Worm (Caenorhabditis elegans) whole organism, L4/young adult: ENCODE data around the gene tbcb-1.

Source experiments
- W03F9.2 ChIP-seq: fragments of 150-350 bp; optimal IDR thresholded peaks from 2 replicates; lab custom pipeline; 2014; ENCODE audit warnings: missing biosample characterization, missing genetic modification characterization
- dao-5 ChIP-seq: sonication (generic microtip); optimal IDR thresholded peaks from 2 replicates; lab custom pipeline; 2016; ENCODE audit warnings: missing genotype, missing genetic modification characterization, moderate library complexity, missing compliant biosample characterization
- him-1 ChIP-seq: sonication (generic microtip); optimal IDR thresholded peaks from 2 replicates; lab custom pipeline; 2016; ENCODE audit warnings: missing genotype, missing genetic modification reagents, missing genetic modification characterization, missing compliant biosample characterization

The tbcb-1 gene

DNA sequence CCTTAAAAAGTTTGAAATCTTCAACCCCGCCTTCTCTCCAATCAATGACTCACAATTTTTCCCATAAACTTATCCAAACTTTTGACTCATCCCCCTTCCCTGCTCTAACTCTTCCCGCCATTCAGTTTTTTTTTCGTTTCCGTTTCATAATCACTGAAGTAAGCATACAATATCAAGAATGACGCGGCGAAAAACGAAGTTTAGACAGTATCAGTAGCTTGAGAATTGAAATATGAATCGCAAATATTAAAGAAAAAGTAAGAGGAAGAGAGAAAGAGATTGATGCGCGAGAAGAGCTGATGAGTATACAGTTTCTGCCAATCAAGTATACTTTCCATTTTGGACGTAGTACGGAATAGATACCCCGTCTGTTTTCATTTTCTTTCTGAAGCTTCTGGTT lies 14.5 kb upstream of the tbcb-1 start:
- TF ChIP-seq W03F9.2 (tag; lab: Kevin White, UChicago) (no peak), him-1 (no peak), dao-5 (tag; lab: Kevin White, UChicago) (no peak)

DNA sequence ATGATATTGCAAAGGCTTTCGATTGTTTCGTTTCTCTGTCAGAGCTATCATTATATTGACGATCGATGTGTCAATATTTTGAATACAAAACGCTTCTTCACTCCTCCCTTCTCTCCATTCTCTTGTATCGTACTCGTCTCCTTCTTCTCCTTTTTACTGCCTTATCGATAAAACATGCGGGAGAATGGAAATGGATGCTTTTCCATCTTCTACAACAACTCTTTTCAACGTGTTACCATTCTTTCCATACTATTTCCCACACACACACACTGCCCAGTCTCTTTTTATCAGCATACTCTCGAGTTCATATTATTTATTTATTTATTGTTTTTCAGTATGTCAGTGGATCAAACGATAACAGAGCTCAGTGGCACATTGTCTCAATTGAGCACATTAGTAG lies 13.3 kb upstream of the tbcb-1 start, which contains the start of gene C50B8.6:
TSS of gene C50B8.6 (plus strand) at position 336 of the 400 bp plus-strand sequence.
- no peak for TF ChIP-seq dao-5 (tag; lab: Kevin White, UChicago)

DNA sequence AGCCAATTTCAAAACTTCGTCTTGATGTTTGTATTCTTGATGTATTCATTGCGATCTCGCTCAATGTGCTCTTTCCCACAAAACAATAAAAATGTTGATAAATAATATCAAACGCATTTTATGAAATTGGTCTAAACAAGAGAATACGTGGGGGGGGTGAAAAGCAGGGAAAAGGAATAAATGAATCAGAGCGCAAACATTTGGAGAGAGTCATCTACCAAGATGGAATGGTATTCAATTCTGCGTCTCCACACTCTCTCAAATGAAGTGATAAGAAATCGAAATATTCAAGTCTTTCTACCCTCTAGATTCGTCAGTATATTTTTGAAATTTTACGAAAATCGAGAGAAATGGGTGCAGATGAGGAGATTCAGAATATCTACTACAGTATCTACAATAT lies 11.2 kb upstream of the tbcb-1 start, which contains the start of gene C50B8.5:
TSS of gene C50B8.5 (plus strand) at position 273 of the 400 bp plus-strand sequence.
- TF ChIP-seq W03F9.2 (tag; lab: Kevin White, UChicago) (no peak), him-1 (no peak), dao-5 (tag; lab: Kevin White, UChicago) (no peak)

DNA sequence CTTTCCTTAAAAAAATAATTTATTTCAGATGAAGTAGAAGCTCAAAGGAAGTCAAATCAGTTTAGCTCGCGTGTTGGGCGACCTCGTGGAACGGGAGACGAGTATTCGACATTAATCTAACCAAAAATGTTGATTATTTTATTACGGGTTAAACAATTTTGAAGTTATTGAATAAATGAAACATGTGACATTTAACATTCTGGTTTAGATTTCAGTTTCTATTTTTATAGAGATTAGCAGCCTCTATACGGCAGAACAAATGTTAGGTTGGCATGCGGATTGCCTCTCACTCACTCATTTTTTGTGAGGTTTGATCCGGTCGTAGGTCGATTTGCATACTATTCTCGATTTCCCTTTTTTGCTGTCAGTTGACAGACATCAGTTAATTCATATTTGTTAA lies 7.4 kb upstream of the tbcb-1 start, which contains the start of gene F53F4.1:
TSS of gene F53F4.1 (plus strand) at position 301 of the 400 bp plus-strand sequence.
- TF ChIP-seq dao-5 (tag; lab: Kevin White, UChicago): no peak
- TF ChIP-seq W03F9.2 (tag; lab: Kevin White, UChicago): no peak
- no peak for TF ChIP-seq him-1

DNA sequence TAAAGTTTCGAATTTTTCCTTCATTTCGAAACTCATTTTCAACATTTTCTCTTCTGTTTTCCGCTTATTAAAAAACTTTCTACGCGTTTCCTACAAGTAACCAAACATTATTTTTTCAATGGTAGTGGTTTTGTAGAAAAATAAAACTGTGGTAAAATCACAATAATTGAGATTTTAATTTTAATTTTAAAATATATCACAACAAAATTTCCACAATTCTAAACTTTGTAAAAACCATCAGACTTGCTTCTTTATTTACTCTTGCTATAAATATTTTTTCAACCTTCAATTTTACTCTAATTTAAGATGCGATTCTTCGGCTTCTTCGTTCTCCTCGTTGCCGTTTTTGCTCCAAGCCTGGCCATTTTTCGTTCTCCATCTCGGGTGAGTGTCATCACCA lies 4.0 kb upstream of the tbcb-1 start, which contains the start of gene F53F4.17:
TSS of gene F53F4.17 (plus strand) at position 301 of the 400 bp plus-strand sequence.
- TF ChIP-seq dao-5 (tag; lab: Kevin White, UChicago): no peak
- no peak for TF ChIP-seq W03F9.2 (tag; lab: Kevin White, UChicago)
- TF ChIP-seq him-1: no peak

DNA sequence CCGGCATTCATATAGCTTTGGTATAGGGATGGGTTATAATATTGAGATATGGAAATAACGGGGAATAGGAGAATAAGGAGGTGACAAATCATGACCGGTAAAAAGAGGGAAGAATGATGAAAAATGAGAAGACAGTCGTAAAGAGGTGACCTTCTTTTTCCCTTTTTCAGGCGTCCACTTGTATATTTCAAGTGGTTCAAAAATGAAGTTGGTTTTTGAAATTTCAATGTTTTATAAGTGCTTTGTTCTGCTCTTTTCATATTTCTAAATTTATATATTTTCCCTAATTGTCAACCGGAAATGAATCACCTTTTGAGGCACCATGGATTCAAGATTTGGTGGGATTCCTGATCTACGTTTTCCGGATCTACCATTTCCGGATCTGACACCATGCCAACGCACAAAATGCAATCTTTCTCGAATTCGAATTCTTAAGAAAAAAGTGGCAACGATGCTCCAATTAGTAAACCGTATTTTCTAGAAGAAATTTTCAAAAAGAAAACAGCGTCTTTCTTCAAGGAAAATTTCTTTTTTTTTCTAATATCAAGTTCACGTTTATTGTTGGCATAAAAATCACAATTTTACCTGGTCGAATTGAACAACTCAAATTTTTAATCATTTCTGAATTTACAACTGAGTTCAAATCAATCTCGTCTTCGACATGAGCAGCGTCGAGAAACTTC lies 2.3 kb upstream of the tbcb-1 start, which contains the start of the genes F53F4.2 and F53F4.18:
TSS of gene F53F4.2 (minus strand) at position 101 of the 683 bp plus-strand sequence.
TSS of gene F53F4.18 (plus strand) at position 633 of the 683 bp plus-strand sequence.
- TF ChIP-seq W03F9.2 (tag; lab: Kevin White, UChicago): no peak
- TF ChIP-seq dao-5 (tag; lab: Kevin White, UChicago): no peak
- TF ChIP-seq him-1: no peak

DNA sequence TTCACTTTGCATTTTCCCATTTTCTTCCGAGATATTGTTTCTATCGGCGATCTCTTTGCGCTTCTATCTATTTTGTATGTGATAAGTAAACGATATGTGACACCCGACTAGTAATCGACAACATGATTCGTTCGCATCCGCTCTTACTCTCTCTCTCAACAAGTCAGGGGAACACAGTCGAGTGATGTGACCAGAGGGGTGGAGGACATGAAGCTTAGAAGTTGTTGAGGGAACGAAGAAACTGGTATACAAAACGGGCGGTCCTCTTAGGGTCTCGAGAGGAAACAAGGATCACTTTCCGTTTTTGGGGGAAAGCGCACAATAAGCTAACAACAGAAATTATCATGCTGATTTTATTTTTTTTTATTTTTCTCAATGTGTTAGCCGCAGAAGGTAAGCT lies 1.2 kb downstream of the tbcb-1 start, which contains the start of gene F53F4.4:
TSS of gene F53F4.4 (plus strand) at position 301 of the 400 bp plus-strand sequence.
- TF ChIP-seq him-1 (no peak), W03F9.2 (tag; lab: Kevin White, UChicago) (no peak), dao-5 (tag; lab: Kevin White, UChicago) (no peak)

DNA sequence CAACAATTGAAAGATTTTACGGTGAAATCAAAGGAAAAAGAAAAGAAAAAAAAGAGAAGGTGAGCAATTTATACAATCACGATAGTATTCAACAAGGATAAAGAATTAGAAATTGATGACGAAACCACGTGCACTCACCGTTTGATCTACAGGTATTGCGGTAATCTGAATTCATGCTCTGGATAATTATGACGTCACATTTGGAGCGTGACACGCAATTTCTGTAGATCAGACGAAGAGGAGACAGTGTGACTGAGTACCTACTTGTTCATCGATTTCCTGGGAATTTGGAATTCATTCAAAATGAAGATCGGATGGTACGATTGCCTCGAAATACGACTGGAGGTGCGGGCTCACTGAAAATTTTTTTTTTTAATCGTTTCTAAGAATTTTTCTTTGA lies 6.4 kb downstream of the tbcb-1 start:
- TF ChIP-seq him-1: no peak
- no peak for TF ChIP-seq W03F9.2 (tag; lab: Kevin White, UChicago)
- no peak for TF ChIP-seq dao-5 (tag; lab: Kevin White, UChicago)

DNA sequence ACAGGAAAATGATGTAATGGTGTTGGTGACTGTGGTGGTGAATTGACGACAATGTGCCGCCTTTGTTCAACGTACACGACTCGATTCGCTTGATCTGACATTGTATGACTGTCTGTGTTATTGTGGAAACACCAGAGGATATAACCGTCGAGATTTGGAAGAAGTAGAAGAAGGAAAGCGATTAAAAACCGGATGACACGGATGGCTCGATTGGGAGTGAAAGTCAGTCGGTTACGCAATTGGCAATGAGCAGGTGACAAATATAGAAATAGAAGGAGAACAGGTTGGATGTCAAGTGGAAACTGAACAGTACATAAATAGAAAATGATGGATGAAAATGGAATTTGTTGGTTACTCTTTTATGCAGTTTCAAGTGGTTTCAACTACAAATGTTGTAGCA lies 9.0 kb downstream of the tbcb-1 start, which contains the start of gene rdy-2:
TSS of gene rdy-2 (minus strand) at position 101 of the 400 bp plus-strand sequence.
- TF ChIP-seq dao-5 (tag; lab: Kevin White, UChicago) (no peak), W03F9.2 (tag; lab: Kevin White, UChicago) (no peak), him-1 (no peak)

DNA sequence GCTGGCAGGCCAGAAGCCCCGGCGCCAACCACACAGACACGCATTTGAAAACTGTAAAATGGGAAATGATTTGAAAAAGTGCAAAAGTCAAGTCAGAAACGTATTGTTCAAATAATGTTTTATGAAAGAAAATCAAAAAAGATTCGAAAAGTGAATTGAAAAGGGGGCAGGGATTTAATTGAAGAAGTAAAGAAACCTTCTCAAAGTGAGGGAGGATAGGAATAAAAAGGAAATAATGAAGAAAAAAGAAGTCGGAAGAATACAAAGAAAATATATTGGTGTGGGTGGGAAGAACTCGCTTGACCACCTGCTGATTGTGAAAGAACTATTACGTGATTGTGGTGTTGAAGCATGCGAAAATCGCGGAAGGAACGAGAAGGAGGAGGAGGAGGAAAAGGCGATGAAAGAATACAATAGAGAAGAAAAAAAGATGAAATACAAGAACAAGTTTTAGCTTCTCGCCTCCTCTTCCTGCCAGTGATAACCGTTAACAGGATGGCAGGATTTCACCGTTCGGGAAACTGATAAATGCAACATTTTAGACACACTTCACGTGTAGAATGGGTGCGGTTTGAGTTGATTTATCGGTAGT lies 14.8 kb downstream of the tbcb-1 start, which contains the start of gene fmo-4:
TSS of gene fmo-4 (minus strand) at position 51 of the 592 bp plus-strand sequence.
- TF ChIP-seq him-1 (no peak), W03F9.2 (tag; lab: Kevin White, UChicago) (no peak)

DNA sequence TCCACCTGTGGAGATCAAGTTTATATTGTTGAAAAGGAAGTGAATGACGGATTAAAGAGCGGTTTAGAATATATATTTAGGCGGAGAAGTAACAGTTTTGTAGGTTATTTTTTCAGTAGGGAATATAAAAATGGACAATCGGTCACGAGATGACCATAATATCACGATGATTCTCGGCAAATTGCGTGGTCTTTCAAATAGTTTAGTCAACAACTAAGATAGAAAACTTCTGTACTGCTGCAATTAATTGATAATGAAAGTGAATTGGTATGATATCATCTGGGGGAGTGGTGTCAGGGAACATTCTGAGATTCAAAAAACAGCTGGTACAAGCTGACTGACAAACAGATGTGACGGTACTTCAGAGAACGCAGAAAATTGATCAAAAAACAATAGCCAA lies 16.6 kb downstream of the tbcb-1 start:
- TF ChIP-seq W03F9.2 (tag; lab: Kevin White, UChicago) (no peak), dao-5 (tag; lab: Kevin White, UChicago) (no peak), him-1 (no peak)

DNA sequence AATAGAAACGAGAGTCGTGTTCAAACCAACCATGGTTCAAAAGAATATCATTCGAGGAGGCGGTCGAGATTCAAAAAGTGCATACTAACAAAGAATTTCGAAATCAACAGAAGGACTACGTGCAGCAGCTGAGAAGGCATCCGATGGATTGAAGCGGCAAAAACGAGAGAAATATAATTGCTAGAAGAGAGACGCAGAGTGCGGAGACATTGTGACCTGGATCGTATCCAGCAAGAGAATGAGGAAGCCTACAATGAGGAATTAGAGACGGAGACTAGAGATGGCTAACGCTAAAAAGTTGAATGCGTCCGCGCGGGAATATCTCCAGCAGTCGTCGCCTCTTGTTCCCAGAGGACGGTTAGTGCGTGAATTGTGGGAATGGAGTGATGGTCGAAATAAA lies 17.9 kb downstream of the tbcb-1 start:
- TF ChIP-seq W03F9.2 (tag; lab: Kevin White, UChicago) (no peak), him-1 (no peak), dao-5 (tag; lab: Kevin White, UChicago) (no peak)

DNA sequence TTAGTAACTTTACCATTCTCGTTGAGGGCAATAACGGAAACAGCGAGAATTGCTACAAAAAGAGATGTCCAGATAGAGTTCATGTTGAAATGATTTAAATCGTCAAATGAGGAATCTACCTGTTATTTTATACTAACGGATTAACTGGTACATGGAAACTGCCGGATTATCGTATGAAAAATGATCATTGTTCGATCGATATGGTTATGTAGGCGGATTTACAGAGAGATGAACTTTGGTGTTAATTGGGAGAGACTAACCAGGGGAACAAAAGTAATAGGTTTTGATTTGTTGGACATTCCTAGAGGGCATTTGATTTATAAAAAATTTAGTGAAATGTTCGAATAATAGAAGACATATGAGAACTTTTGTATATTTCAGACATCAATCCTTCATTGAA lies 19.9 kb downstream of the tbcb-1 start, which contains the start of gene spig-9:
TSS of gene spig-9 (minus strand) at position 101 of the 400 bp plus-strand sequence.
- TF ChIP-seq W03F9.2 (tag; lab: Kevin White, UChicago) (no peak), dao-5 (tag; lab: Kevin White, UChicago) (no peak), him-1 (no peak)

DNA sequence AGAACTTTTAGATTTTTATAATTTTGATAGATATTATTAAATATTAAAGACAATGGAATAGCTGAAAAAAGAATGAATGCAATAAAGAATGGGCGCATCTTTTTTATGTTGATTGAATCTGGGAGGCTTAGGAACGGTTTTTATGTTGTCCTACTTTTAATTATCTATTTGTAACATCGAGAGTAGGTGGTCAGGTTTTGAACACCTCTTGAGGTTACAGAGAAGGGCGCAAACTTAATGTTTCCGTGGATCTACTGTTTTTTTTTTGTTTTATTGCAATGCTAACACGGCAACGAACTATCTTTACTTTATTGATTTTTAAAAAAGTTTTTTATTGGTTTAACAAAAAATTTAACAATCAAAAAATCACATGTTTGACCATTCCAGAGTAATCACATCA lies 21.9 kb downstream of the tbcb-1 start, which contains the start of gene F53F4.7:
TSS of gene F53F4.7 (minus strand) at position 101 of the 400 bp plus-strand sequence.
- TF ChIP-seq W03F9.2 (tag; lab: Kevin White, UChicago) (no peak), dao-5 (tag; lab: Kevin White, UChicago) (no peak), him-1 (no peak)
